Worm (Caenorhabditis elegans): ENCODE measurements around the gene mrp-6.

Gene mrp-6

ce11 chrX:4138413-4139193, 48.0 kb downstream of the mrp-6 start:
- TF ChIP-seq nhr-76 (tag; optimal IDR thresholded peaks at IDR 0.05) = no peak
- TF ChIP-seq unc-120 (tag; optimal IDR thresholded peaks at IDR 0.05; ENCODE audit: poor library complexity, severe bottlenecking) = no peak
- TF ChIP-seq snpc-4 (tag; optimal IDR thresholded peaks at IDR 0.05) = no peak
- peak; percentile 23 for TF ChIP-seq elt-1 (tag; optimal IDR thresholded peaks at IDR 0.05; ENCODE audit: borderline replicate concordance, insufficient read depth)
- TF ChIP-seq zip-8 (tag; optimal IDR thresholded peaks at IDR 0.05) = peak; percentile 68

ce11 chrX:4137452-4138164, 48.9 kb downstream of the mrp-6 start:
- TF ChIP-seq unc-62 (GFP tag; optimal IDR thresholded peaks at IDR 0.05) (no peak), unc-39 (tag; optimal IDR thresholded peaks at IDR 0.05) (no peak), tbx-8 (GFP tag; optimal IDR thresholded peaks at IDR 0.05) (no peak), M03D4.4 (tag; optimal IDR thresholded peaks at IDR 0.05) (no peak), nhr-12 (tag; optimal IDR thresholded peaks at IDR 0.05) (no peak)

- TF ChIP-seq ztf-11 (tag; optimal IDR thresholded peaks at IDR 0.05) (no peak), elt-1 (tag; optimal IDR thresholded peaks at IDR 0.05; ENCODE audit: borderline replicate concordance, insufficient read depth) (no peak), flh-1 (GFP tag; optimal IDR thresholded peaks at IDR 0.05) (no peak), unc-120 (tag; optimal IDR thresholded peaks at IDR 0.05; ENCODE audit: poor library complexity, severe bottlenecking) (no peak), nhr-237 (tag; optimal IDR thresholded peaks at IDR 0.05) (no peak), lin-32 (GFP tag; optimal IDR thresholded peaks at IDR 0.05) (no peak), nhr-28 (tag; optimal IDR thresholded peaks at IDR 0.05) (no peak), nhr-2 (tag; optimal IDR thresholded peaks at IDR 0.05) (no peak), pha-4 (tag; optimal IDR thresholded peaks at IDR 0.05) (no peak), sptf-1 (tag; optimal IDR thresholded peaks at IDR 0.05) (no peak), sem-2 (GFP tag; optimal IDR thresholded peaks at IDR 0.05) (no peak), cnd-1 (tag; optimal IDR thresholded peaks at IDR 0.05) (no peak), unc-39 (tag; optimal IDR thresholded peaks at IDR 0.05) (no peak), unc-62 (GFP tag; optimal IDR thresholded peaks at IDR 0.05) (no peak), ceh-43 (GFP tag; optimal IDR thresholded peaks at IDR 0.05) (no peak), elt-3 (tag; optimal IDR thresholded peaks at IDR 0.05) (no peak), snpc-4 (tag; optimal IDR thresholded peaks at IDR 0.05) (no peak)
Observed at ce11 chrX:4136547-4137311, 49.8 kb downstream of the mrp-6 start.

ce11 chrX:4134855-4135254, 51.7 kb downstream of the mrp-6 start, which contains the start of gene ZK470.2:
TSS of gene ZK470.2 (plus strand) at chrX:4135155.
- TF ChIP-seq ces-1 (GFP tag; optimal IDR thresholded peaks at IDR 0.05) (no peak), blmp-1 (tag; optimal IDR thresholded peaks at IDR 0.05) (no peak), lsy-2 (tag; optimal IDR thresholded peaks at IDR 0.05) (no peak), mab-5 (tag; optimal IDR thresholded peaks at IDR 0.05) (no peak), nhr-2 (tag; optimal IDR thresholded peaks at IDR 0.05) (no peak), hlh-1 (tag; optimal IDR thresholded peaks at IDR 0.05) (no peak), mep-1 (tag; optimal IDR thresholded peaks at IDR 0.05) (no peak), ceh-43 (GFP tag; optimal IDR thresholded peaks at IDR 0.05) (no peak), sem-2 (GFP tag; optimal IDR thresholded peaks at IDR 0.05) (no peak), pha-4 (tag; optimal IDR thresholded peaks at IDR 0.05) (no peak), elt-3 (tag; optimal IDR thresholded peaks at IDR 0.05) (no peak), nhr-237 (tag; optimal IDR thresholded peaks at IDR 0.05) (no peak), ceh-39 (tag; optimal IDR thresholded peaks at IDR 0.05) (no peak), drap-1 (GFP tag; optimal IDR thresholded peaks at IDR 0.05) (no peak), zip-8 (tag; optimal IDR thresholded peaks at IDR 0.05) (no peak), ham-2 (GFP tag; optimal IDR thresholded peaks at IDR 0.05) (no peak)
